Fruit fly (Drosophila melanogaster): ENCODE data around the gene CG13693.

CG13693 gene

dm6 chr2L:249048-249825, 16.9 kb downstream of the CG13693 start (continued):
- no peak for TF ChIP-seq Side (GFP tag; optimal IDR thresholded peaks at IDR 0.05)
- TF ChIP-seq CG3163 (GFP tag; optimal IDR thresholded peaks at IDR 0.05) = peak; percentile 87
- no peak for TF ChIP-seq CG4820 (GFP tag; optimal IDR thresholded peaks at IDR 0.05)
- no peak for TF ChIP-seq fd64A (GFP tag; optimal IDR thresholded peaks at IDR 0.05)
- TF ChIP-seq Ets97D (GFP tag; optimal IDR thresholded peaks at IDR 0.05) = no peak
- no peak for TF ChIP-seq CG6765 (GFP tag; optimal IDR thresholded peaks at IDR 0.05)
- no peak for TF ChIP-seq maf-S (GFP tag; optimal IDR thresholded peaks at IDR 0.05)
- no peak for TF ChIP-seq amos (GFP tag; IDR thresholded peaks at IDR 0.05; ENCODE audit: partially characterized antibody)
- TF ChIP-seq CG10462 (GFP tag; optimal IDR thresholded peaks at IDR 0.05) = no peak
- TF ChIP-seq CG16813 (GFP tag; IDR thresholded peaks at IDR 0.05; ENCODE audit: partially characterized antibody) = no peak; the same call in 2 of the 3 replicates
- TF ChIP-seq CG10267 (tag; optimal IDR thresholded peaks at IDR 0.05) = no peak
- TF ChIP-seq gsb-n (tag; optimal IDR thresholded peaks at IDR 0.05) = peak; percentile 60
- TF ChIP-seq pfk (GFP tag; optimal IDR thresholded peaks at IDR 0.05) = peak; percentile 24
- no peak for TF ChIP-seq Mad (GFP tag; optimal IDR thresholded peaks at IDR 0.05)
- TF ChIP-seq CG14667 (GFP tag; IDR thresholded peaks at IDR 0.05) = no peak
- TF ChIP-seq Max (GFP tag; optimal IDR thresholded peaks at IDR 0.05) = no peak
- TF ChIP-seq aop (GFP tag; IDR thresholded peaks at IDR 0.05) = no peak
- TF ChIP-seq CG12155 (GFP tag; optimal IDR thresholded peaks at IDR 0.05) = peak; percentile 31
- no peak for TF ChIP-seq Ptx1 (GFP tag; IDR thresholded peaks at IDR 0.05)
- no peak for TF ChIP-seq exex (tag; optimal IDR thresholded peaks at IDR 0.05)
- no peak for TF ChIP-seq dimm (GFP tag; IDR thresholded peaks at IDR 0.05)
- peak; percentile 68 for TF ChIP-seq sqz (GFP tag; optimal IDR thresholded peaks at IDR 0.05)
- TF ChIP-seq Hr3 (GFP tag; optimal IDR thresholded peaks at IDR 0.05) = no peak
- no peak for TF ChIP-seq CG17829 (tag; optimal IDR thresholded peaks at IDR 0.05)
- no peak for TF ChIP-seq Hr51 (GFP tag; optimal IDR thresholded peaks at IDR 0.05)
- TF ChIP-seq CG15073 (GFP tag; optimal IDR thresholded peaks at IDR 0.05) = no peak
- TF ChIP-seq onecut (GFP tag; IDR thresholded peaks at IDR 0.05) = no peak
- TF ChIP-seq CG6254 (GFP tag; optimal IDR thresholded peaks at IDR 0.05) = no peak
- no peak for TF ChIP-seq CG12659 (GFP tag; optimal IDR thresholded peaks at IDR 0.05)
- TF ChIP-seq CG3847 (GFP tag; IDR thresholded peaks at IDR 0.05) = no peak
- TF ChIP-seq CG12769 (tag; optimal IDR thresholded peaks at IDR 0.05) = no peak
- TF ChIP-seq CG1529 (GFP tag; optimal IDR thresholded peaks at IDR 0.05) = no peak
- TF ChIP-seq Camta (GFP tag; optimal IDR thresholded peaks at IDR 0.05) = no peak
- no peak for TF ChIP-seq CG12071 (GFP tag; optimal IDR thresholded peaks at IDR 0.05)
- TF ChIP-seq kni (GFP tag; optimal IDR thresholded peaks at IDR 0.05) = peak; percentile 94
- TF ChIP-seq CG33557 (GFP tag; optimal IDR thresholded peaks at IDR 0.05) = no peak
- TF ChIP-seq Hand (GFP tag; optimal IDR thresholded peaks at IDR 0.05) = no peak
- peak; percentile 84 for TF ChIP-seq cwo (GFP tag; optimal IDR thresholded peaks at IDR 0.05)
- TF ChIP-seq CG16815 (GFP tag; optimal IDR thresholded peaks at IDR 0.05) = no peak
- TF ChIP-seq CG2116 (GFP tag; optimal IDR thresholded peaks at IDR 0.05) = no peak
- no peak for TF ChIP-seq Fer2 (tag; optimal IDR thresholded peaks at IDR 0.05)
- TF ChIP-seq CG6683 (GFP tag; optimal IDR thresholded peaks at IDR 0.05) = no peak
- peak; percentile 10; the same call in 1 of the 2 replicates for TF ChIP-seq bbx (GFP tag; IDR thresholded peaks at IDR 0.05; ENCODE audit: partially characterized antibody)
- no peak for TF ChIP-seq tll (GFP tag; optimal IDR thresholded peaks at IDR 0.05)
- no peak for TF ChIP-seq fd3F (GFP tag; optimal IDR thresholded peaks at IDR 0.05)
- no peak for TF ChIP-seq CG4617 (GFP tag; optimal IDR thresholded peaks at IDR 0.05; ENCODE audit: borderline replicate concordance)
- TF ChIP-seq Oli (tag; optimal IDR thresholded peaks at IDR 0.05) = no peak
- TF ChIP-seq Bteb2 (GFP tag; optimal IDR thresholded peaks at IDR 0.05) = no peak

Measured in whole organism, embryonic.